Worm (Caenorhabditis elegans) whole organism, L1 larva: ENCODE data around the gene C34E10.9.

Source experiments
- C04F5.9 ChIP-seq: sonication (generic microtip); optimal IDR thresholded peaks from 2 replicates; lab custom pipeline; 2016; ENCODE audit warnings: missing genetic modification characterization, missing compliant biosample characterization
- C16A3.4 ChIP-seq: fragments of 150-350 bp; optimal IDR thresholded peaks from 2 replicates; lab custom pipeline; 2014; ENCODE audit warnings: missing biosample characterization, missing genetic modification characterization
- C34B4.2 ChIP-seq: sonication (generic microtip); optimal IDR thresholded peaks from 2 replicates; lab custom pipeline; 2017; ENCODE audit warnings: mild to moderate bottlenecking, missing genetic modification characterization, missing compliant biosample characterization
- F16B12.6 ChIP-seq: fragments of 150-350 bp; optimal IDR thresholded peaks from 2 replicates; lab custom pipeline; 2014; ENCODE audit warnings: missing biosample characterization, missing genetic modification characterization
- Y116A8C.19 ChIP-seq: sonication (generic microtip); optimal IDR thresholded peaks from 2 replicates; lab custom pipeline; 2016; ENCODE audit warnings: missing compliant biosample characterization, missing genetic modification characterization, borderline replicate concordance
- aha-1 ChIP-seq: fragments of 150-350 bp; optimal IDR thresholded peaks from 2 replicates; lab custom pipeline; 2014; ENCODE audit warnings: missing biosample characterization, missing genetic modification characterization
- ama-1 ChIP-seq: fragments of 150-350 bp; optimal IDR thresholded peaks from 2 replicates; lab custom pipeline; 2014
- ceh-63 ChIP-seq: fragments of 200-800 bp; sonication (Bioruptor generic); optimal IDR thresholded peaks from 2 replicates; lab custom pipeline; 2018; ENCODE audit warnings: mild to moderate bottlenecking, missing genetic modification characterization, missing compliant biosample characterization
- ceh-82 ChIP-seq, 3 experiments: fragments of 150-350 bp in 1 of 3; sonication (generic microtip) in 2 of 3; optimal IDR thresholded peaks; 2 replicates each; lab custom pipeline; 2014 to 2017; ENCODE audit warnings: missing biosample characterization in 3 of 3, missing genetic modification characterization in 3 of 3
- ceh-88 ChIP-seq: fragments of 200-800 bp; sonication (Bioruptor generic); IDR thresholded peaks from 2 replicates; pipeline ENCODE4 v1.3.6; 2022; ENCODE audit warnings: missing genetic modification characterization, missing compliant biosample characterization
- dpl-1 ChIP-seq, 3 experiments: fragments of 150-350 bp in 2 of 3; sonication (generic microtip) in 1 of 3; optimal IDR thresholded peaks; 2 replicates each; lab custom pipeline; 2014 to 2017; ENCODE audit warnings: missing biosample characterization in 3 of 3, missing genetic modification characterization in 3 of 3, missing genetic modification reagents in 3 of 3
- efl-1 ChIP-seq, 4 experiments: fragments of 150-350 bp; optimal IDR thresholded peaks in 3 of 4; peaks in 1 of 4; 1 replicate in 1 of 4; 2 replicates in 3 of 4; lab custom pipeline; 2014; ENCODE audit warnings: missing biosample characterization in 2 of 4, missing genetic modification characterization in 2 of 4, missing genetic modification reagents in 2 of 4
- egl-27 ChIP-seq, 2 experiments: fragments of 150-350 bp in 1 of 2; sonication (generic microtip); optimal IDR thresholded peaks; 3 replicates each; lab custom pipeline; 2017 to 2018; ENCODE audit warnings: missing biosample characterization in 2 of 2, missing genetic modification characterization in 2 of 2, missing genetic modification reagents in 2 of 2
- elt-3 ChIP-seq, 6 experiments: fragments of 150-350 bp in 1 of 6; sonication (generic microtip); optimal IDR thresholded peaks; 2 replicates each; lab custom pipeline; 2017 to 2018; ENCODE audit warnings: missing biosample characterization in 6 of 6, missing genetic modification characterization in 6 of 6, inconsistent platforms in 1 of 6
- fkh-4 ChIP-seq: sonication (generic microtip); optimal IDR thresholded peaks from 2 replicates; lab custom pipeline; 2016; ENCODE audit warnings: missing compliant biosample characterization, missing genetic modification characterization, borderline replicate concordance
- fkh-8 ChIP-seq: sonication (generic microtip); optimal IDR thresholded peaks from 2 replicates; lab custom pipeline; 2016; ENCODE audit warnings: mild to moderate bottlenecking, missing genetic modification characterization, missing compliant biosample characterization
- hpl-2 ChIP-seq: fragments of 150-350 bp; optimal IDR thresholded peaks from 2 replicates; lab custom pipeline; 2014; ENCODE audit warnings: missing biosample characterization, missing genetic modification reagents, missing genetic modification characterization
- isw-1 ChIP-seq: fragments of 200-800 bp; sonication (Bioruptor generic); IDR thresholded peaks from 2 replicates; pipeline ENCODE4 v1.3.6; 2022; ENCODE audit warnings: missing genetic modification characterization, missing compliant biosample characterization
- jun-1 ChIP-seq: fragments of 150-350 bp; optimal IDR thresholded peaks from 2 replicates; lab custom pipeline; 2014; ENCODE audit warnings: missing biosample characterization, missing genetic modification reagents, missing genetic modification characterization
- lin-13 ChIP-seq: fragments of 150-350 bp; optimal IDR thresholded peaks from 2 replicates; lab custom pipeline; 2014; ENCODE audit warnings: missing biosample characterization, missing genetic modification reagents, missing genetic modification characterization
- lin-14 ChIP-seq: fragments of 200-800 bp; sonication (Bioruptor generic); optimal IDR thresholded peaks from 2 replicates; lab custom pipeline; 2018; ENCODE audit warnings: mild to moderate bottlenecking, missing genetic modification characterization, moderate library complexity, missing compliant biosample characterization
- lin-35 ChIP-seq, 2 experiments: fragments of 150-350 bp; optimal IDR thresholded peaks; 2 replicates each; lab custom pipeline; 2014; ENCODE audit warnings: missing biosample characterization in 2 of 2, missing genetic modification characterization in 2 of 2, missing genetic modification reagents in 2 of 2
- lin-39 ChIP-seq: fragments of 150-350 bp; optimal IDR thresholded peaks from 2 replicates; lab custom pipeline; 2014; ENCODE audit warnings: missing biosample characterization, missing genetic modification reagents, missing genetic modification characterization
- lsy-2 ChIP-seq, 2 experiments: fragments of 150-350 bp; optimal IDR thresholded peaks; 2 replicates each; lab custom pipeline; 2014; ENCODE audit warnings: missing biosample characterization in 2 of 2, missing genetic modification characterization in 2 of 2
- mab-9 ChIP-seq: fragments of 200-800 bp; sonication (Bioruptor generic); IDR thresholded peaks from 2 replicates; pipeline ENCODE4 v1.3.6; 2022; ENCODE audit warnings: missing genetic modification reagents, missing genetic modification characterization, missing compliant biosample characterization
- mep-1 ChIP-seq: fragments of 150-350 bp; optimal IDR thresholded peaks from 2 replicates; lab custom pipeline; 2014; ENCODE audit warnings: missing biosample characterization, missing genetic modification characterization
- nhr-11 ChIP-seq: fragments of 150-350 bp; optimal IDR thresholded peaks from 2 replicates; lab custom pipeline; 2014; ENCODE audit warnings: missing biosample characterization, missing genetic modification characterization
- nhr-19 ChIP-seq: fragments of 200-800 bp; sonication (Bioruptor generic); conservative IDR thresholded peaks from 2 replicates; pipeline ENCODE4 v1.3.6; 2022; ENCODE audit warnings: missing genetic modification characterization, missing compliant biosample characterization
- nhr-47 ChIP-seq: sonication (generic microtip); optimal IDR thresholded peaks from 2 replicates; lab custom pipeline; 2016; ENCODE audit warnings: mild to moderate bottlenecking, missing genetic modification characterization, moderate library complexity, missing compliant biosample characterization
- nhr-71 ChIP-seq: sonication (generic microtip); optimal IDR thresholded peaks from 2 replicates; lab custom pipeline; 2016; ENCODE audit warnings: mild to moderate bottlenecking, missing genetic modification characterization, moderate library complexity, missing compliant biosample characterization
- nhr-77 ChIP-seq: fragments of 150-350 bp; optimal IDR thresholded peaks from 2 replicates; lab custom pipeline; 2014; ENCODE audit warnings: missing biosample characterization, missing genetic modification characterization
- nhr-84 ChIP-seq: sonication (generic microtip); optimal IDR thresholded peaks from 2 replicates; lab custom pipeline; 2017; ENCODE audit warnings: missing biosample characterization, missing genetic modification characterization
- pag-3 ChIP-seq: sonication (generic microtip); optimal IDR thresholded peaks from 2 replicates; lab custom pipeline; 2017; ENCODE audit warnings: missing genetic modification characterization, mild to moderate bottlenecking, missing compliant biosample characterization, antibody characterized with exemption, borderline replicate concordance; ENCODE audit not compliant: insufficient read depth
- pqm-1 ChIP-seq: sonication (generic microtip); optimal IDR thresholded peaks from 3 replicates; lab custom pipeline; 2017; ENCODE audit warnings: missing biosample characterization, missing genetic modification characterization
- rnt-1 ChIP-seq: sonication (generic microtip); optimal IDR thresholded peaks from 2 replicates; lab custom pipeline; 2016; ENCODE audit warnings: mild to moderate bottlenecking, missing genetic modification characterization, moderate library complexity, missing compliant biosample characterization
- sox-4 ChIP-seq: sonication (generic microtip); optimal IDR thresholded peaks from 2 replicates; lab custom pipeline; 2016; ENCODE audit warnings: missing genetic modification characterization, missing compliant biosample characterization
- sup-37 ChIP-seq: fragments of 200-800 bp; sonication (Bioruptor generic); optimal IDR thresholded peaks from 2 replicates; lab custom pipeline; 2018; ENCODE audit warnings: mild to moderate bottlenecking, missing genetic modification characterization, missing compliant biosample characterization
- swsn-7 ChIP-seq: sonication (generic microtip); optimal IDR thresholded peaks from 2 replicates; lab custom pipeline; 2016; ENCODE audit warnings: missing genetic modification characterization, missing compliant biosample characterization
- tbx-2 ChIP-seq: sonication (generic microtip); optimal IDR thresholded peaks from 2 replicates; lab custom pipeline; 2016; ENCODE audit warnings: missing genetic modification characterization, missing compliant biosample characterization
- unc-130 ChIP-seq: fragments of 150-350 bp; optimal IDR thresholded peaks from 2 replicates; lab custom pipeline; 2017; ENCODE audit warnings: missing biosample characterization, missing genetic modification characterization, inconsistent platforms
- unc-30 ChIP-seq: sonication (generic microtip); optimal IDR thresholded peaks from 2 replicates; lab custom pipeline; 2017; ENCODE audit warnings: missing biosample characterization, missing genetic modification characterization
- vab-15 ChIP-seq: sonication (generic microtip); optimal IDR thresholded peaks from 2 replicates; lab custom pipeline; 2017; ENCODE audit warnings: missing genotype, mild to moderate bottlenecking, missing genetic modification characterization, missing compliant biosample characterization
- xbp-1 ChIP-seq: sonication (generic microtip); optimal IDR thresholded peaks from 2 replicates; lab custom pipeline; 2016; ENCODE audit warnings: missing genetic modification characterization, missing compliant biosample characterization
- zag-1 ChIP-seq: fragments of 150-350 bp; optimal IDR thresholded peaks from 2 replicates; lab custom pipeline; 2014; ENCODE audit warnings: missing biosample characterization, missing genetic modification characterization
- ztf-11 ChIP-seq, 2 experiments: sonication (generic microtip); optimal IDR thresholded peaks; 2 replicates each; lab custom pipeline; 2016 to 2017; ENCODE audit warnings: missing genetic modification characterization in 2 of 2, missing biosample characterization in 1 of 2, missing compliant biosample characterization in 1 of 2
- ztf-4 ChIP-seq: fragments of 150-350 bp; optimal IDR thresholded peaks from 2 replicates; lab custom pipeline; 2014; ENCODE audit warnings: missing biosample characterization, missing genetic modification characterization

C34E10.9 gene

DNA sequence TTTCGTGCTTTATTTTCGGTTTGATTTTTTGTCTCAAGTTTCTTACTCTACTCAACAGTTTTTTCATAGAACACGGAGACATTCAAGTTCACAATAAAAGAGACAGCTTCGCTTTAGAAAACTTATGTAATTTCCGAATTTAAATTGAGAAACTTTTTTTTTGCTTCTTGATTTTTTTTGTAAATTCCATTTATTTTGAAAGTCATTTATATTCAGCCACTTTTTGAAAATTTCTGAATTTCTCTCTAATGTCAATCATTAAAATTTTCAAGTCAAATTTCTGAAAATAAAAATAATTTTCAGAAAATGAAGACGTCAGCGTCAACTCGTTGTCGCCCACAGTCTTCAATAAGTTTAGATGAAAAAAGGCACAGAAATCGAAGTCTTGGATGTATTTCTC, 24.7 kb upstream of the C34E10.9 start, which contains the start of gene T15B12.1:
Gene T15B12.1, plus strand, starts transcription at position 301 of the 400 bp plus-strand sequence.
- TF ChIP-seq lin-13 (GFP tag; lab: Kevin White, UChicago) (no peak), egl-27 (tag; optimal IDR thresholded peaks at IDR 0.05; lab: Kevin White, UChicago) (no peak), rnt-1 (tag; lab: Kevin White, UChicago) (no peak), nhr-47 (tag; lab: Kevin White, UChicago) (no peak), F16B12.6 (no peak), nhr-19 (GFP tag; lab: Robert Waterston, UW) (no peak), ama-1 (lab: Kevin White, UChicago) (no peak), dpl-1 (GFP tag; optimal IDR thresholded peaks at IDR 0.05; lab: Kevin White, UChicago) (no peak), aha-1 (tag; lab: Kevin White, UChicago) (no peak), nhr-77 (no peak), lin-39 (tag; lab: Kevin White, UChicago) (no peak), swsn-7 (tag; lab: Kevin White, UChicago) (no peak), C16A3.4 (tag; lab: Kevin White, UChicago) (no peak), Y116A8C.19 (tag; lab: Kevin White, UChicago) (no peak)

DNA sequence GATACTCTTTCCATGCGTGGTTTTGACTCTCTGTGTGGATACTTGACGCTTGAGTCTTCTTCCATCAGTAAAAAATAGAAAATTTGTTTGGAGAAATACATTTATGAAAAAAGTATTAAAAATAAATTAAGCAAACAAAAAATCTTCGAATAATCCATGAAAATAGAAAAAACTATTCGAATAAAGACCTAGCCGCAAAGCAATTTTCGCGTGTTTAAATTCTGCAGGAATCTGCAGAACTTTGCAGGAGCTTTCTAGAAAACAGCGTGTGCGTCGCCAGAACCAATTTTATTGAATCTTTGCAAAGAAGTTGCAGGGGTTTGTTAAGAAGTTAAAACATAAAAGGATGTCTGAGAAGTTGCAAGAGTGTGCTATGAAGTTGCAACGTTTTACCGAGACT, 23.0 kb upstream of the C34E10.9 start, which contains the start of gene ZC395.11:
Gene ZC395.11, minus strand, starts transcription at position 101 of the 400 bp plus-strand sequence.
- no peak for TF ChIP-seq ceh-82 (tag; optimal IDR thresholded peaks at IDR 0.05; lab: Kevin White, UChicago)
- TF ChIP-seq fkh-4 (tag; lab: Kevin White, UChicago) = no peak
- TF ChIP-seq lsy-2 (tag; optimal IDR thresholded peaks at IDR 0.05; lab: Kevin White, UChicago) = no peak
- TF ChIP-seq pag-3 (tag; lab: Kevin White, UChicago) = no peak
- no peak for TF ChIP-seq pqm-1 (tag; lab: Kevin White, UChicago)
- no peak for TF ChIP-seq nhr-84
- TF ChIP-seq ztf-11 (tag; optimal IDR thresholded peaks at IDR 0.05; lab: Kevin White, UChicago) = no peak
- TF ChIP-seq mep-1 (tag; lab: Kevin White, UChicago) = no peak
- no peak for TF ChIP-seq fkh-8 (tag; lab: Kevin White, UChicago)
- TF ChIP-seq isw-1 (GFP tag; lab: Robert Waterston, UW) = no peak
- no peak for TF ChIP-seq sup-37 (GFP tag; lab: Kevin White, UChicago)

DNA sequence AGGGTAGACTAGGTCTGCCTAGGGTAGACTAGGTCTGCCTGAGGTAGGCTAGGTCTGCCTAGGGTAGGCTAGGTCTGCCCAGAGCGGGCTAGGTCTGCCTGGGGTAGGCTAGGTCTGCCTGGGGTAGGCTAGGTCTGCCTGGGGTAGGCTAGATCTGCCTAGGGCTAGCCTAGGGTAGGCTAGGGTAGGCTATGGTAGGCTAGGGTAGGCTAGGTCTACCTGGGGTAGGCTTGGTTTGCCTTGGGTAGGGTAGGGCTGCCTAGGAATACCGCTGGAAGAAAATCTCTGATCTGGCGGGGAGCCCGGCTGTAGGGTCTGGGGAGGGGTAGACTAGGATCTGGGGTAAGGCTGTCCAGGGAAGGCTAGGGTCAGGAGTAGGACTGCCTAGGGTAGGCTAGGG, 22.3 kb upstream of the C34E10.9 start:
- TF ChIP-seq nhr-47 (tag; lab: Kevin White, UChicago) = no peak
- TF ChIP-seq zag-1 (tag; lab: Kevin White, UChicago) = no peak
- TF ChIP-seq lin-14 (GFP tag; lab: Kevin White, UChicago) = no peak
- TF ChIP-seq hpl-2 (GFP tag; lab: Kevin White, UChicago) = no peak
- TF ChIP-seq lin-13 (GFP tag; lab: Kevin White, UChicago) = no peak
- no peak for TF ChIP-seq F16B12.6
- TF ChIP-seq nhr-11 (tag; lab: Kevin White, UChicago) = no peak
- no peak for TF ChIP-seq jun-1
- no peak for TF ChIP-seq egl-27 (tag; optimal IDR thresholded peaks at IDR 0.05; lab: Kevin White, UChicago)
- no peak for TF ChIP-seq sox-4 (tag; lab: Kevin White, UChicago)
- no peak for TF ChIP-seq ceh-82 (tag; optimal IDR thresholded peaks at IDR 0.05; lab: Kevin White, UChicago)
- no peak for TF ChIP-seq elt-3 (tag; optimal IDR thresholded peaks at IDR 0.05; lab: Kevin White, UChicago)
- TF ChIP-seq unc-30 = no peak
- TF ChIP-seq unc-130 (tag; lab: Kevin White, UChicago) = no peak
- no peak for TF ChIP-seq ceh-63 (GFP tag; lab: Kevin White, UChicago)
- TF ChIP-seq C04F5.9 (tag; lab: Kevin White, UChicago) = no peak
- no peak for TF ChIP-seq sup-37 (GFP tag; lab: Kevin White, UChicago)

DNA sequence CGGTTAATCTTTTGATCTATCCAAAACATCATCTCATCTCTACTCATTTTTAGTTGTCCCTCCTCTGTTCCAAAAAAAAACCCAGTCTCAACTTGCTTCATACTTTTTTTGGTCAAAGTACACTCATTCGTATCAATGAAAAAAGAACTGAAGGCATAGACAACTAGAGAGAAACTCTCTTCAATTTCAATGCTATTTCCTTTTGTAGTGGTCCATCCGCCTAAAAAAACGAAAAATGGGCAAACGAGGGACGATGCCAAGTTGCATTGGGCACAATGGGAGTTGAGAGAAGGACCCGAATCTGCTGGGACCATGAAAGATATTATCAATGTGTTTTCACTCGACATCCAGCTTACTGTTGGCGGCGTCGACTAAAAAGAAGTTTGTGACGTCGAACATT, 17.0 kb upstream of the C34E10.9 start:
- TF ChIP-seq nhr-84 (no peak), xbp-1 (tag; lab: Kevin White, UChicago) (no peak), ztf-4 (tag; lab: Kevin White, UChicago) (no peak), lin-35 (GFP tag; optimal IDR thresholded peaks at IDR 0.05; lab: Kevin White, UChicago) (peak in 1 of 2 experiments; percentile 26), vab-15 (tag; lab: Kevin White, UChicago) (no peak), ceh-88 (GFP tag; lab: Robert Waterston, UW) (no peak), C34B4.2 (tag; lab: Kevin White, UChicago) (no peak), mab-9 (GFP tag; lab: Robert Waterston, UW) (no peak), sox-4 (tag; lab: Kevin White, UChicago) (no peak), dpl-1 (GFP tag; optimal IDR thresholded peaks at IDR 0.05; lab: Kevin White, UChicago) (peak in 1 of 3 experiments; percentile 20), nhr-71 (tag; lab: Kevin White, UChicago) (peak; percentile 32), efl-1 (optimal IDR thresholded peaks at IDR 0.05; lab: Kevin White, UChicago) (peak; percentile 38 to 61), efl-1 (GFP tag; optimal IDR thresholded peaks at IDR 0.05 in 1 of 2; lab: Kevin White, UChicago) (peak in 1 of 2 experiments; percentile 92), swsn-7 (tag; lab: Kevin White, UChicago) (peak; percentile 0), lin-13 (GFP tag; lab: Kevin White, UChicago) (no peak), F16B12.6 (no peak), tbx-2 (tag; lab: Kevin White, UChicago) (peak; percentile 5)
